Worm (Caenorhabditis elegans): ENCODE data around the gene F40F8.12.

The F40F8.12 gene

ce11 chrII:11161675-11162074 is 32.1 kb downstream of the F40F8.12 start:
- TF ChIP-seq ceh-9 (tag; optimal IDR thresholded peaks at IDR 0.05): no peak
- TF ChIP-seq mml-1 (tag; optimal IDR thresholded peaks at IDR 0.05): no peak
- no peak for TF ChIP-seq snpc-4 (tag; optimal IDR thresholded peaks at IDR 0.05)
- peak; percentile 26 for TF ChIP-seq nhr-25 (tag; optimal IDR thresholded peaks at IDR 0.05)
- no peak for TF ChIP-seq nhr-12 (tag; optimal IDR thresholded peaks at IDR 0.05)
- TF ChIP-seq lin-39 (tag; optimal IDR thresholded peaks at IDR 0.05): no peak
- TF ChIP-seq ztf-11 (tag; optimal IDR thresholded peaks at IDR 0.05): no peak

DNA sequence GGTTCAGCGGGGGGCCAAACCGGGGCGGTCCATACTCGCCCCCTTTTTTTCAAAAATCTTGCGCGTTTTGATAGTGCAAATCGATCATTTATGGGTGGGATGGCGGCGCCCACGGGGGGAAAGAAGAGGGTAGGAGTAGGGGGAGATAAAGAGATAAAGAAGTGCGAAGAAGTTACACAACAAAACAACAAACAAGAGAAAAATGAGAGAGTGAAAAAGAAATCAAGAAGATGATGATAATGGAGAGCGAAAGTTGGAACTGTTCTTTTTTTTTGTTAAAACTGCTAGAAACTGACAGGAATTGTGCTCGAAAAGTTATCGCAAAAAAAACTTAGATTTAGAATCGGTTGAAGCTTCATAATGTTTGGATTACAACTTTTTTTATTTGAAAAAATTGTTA is 32.8 kb downstream of the F40F8.12 start, which contains the start of gene ptr-13:
Gene ptr-13, minus strand, starts transcription at position 92 of the 400 bp plus-strand sequence.
- TF ChIP-seq elt-3 (tag; optimal IDR thresholded peaks at IDR 0.05): peak in 1 of 3 experiments; percentile 24
- no peak for TF ChIP-seq lin-39 (tag; optimal IDR thresholded peaks at IDR 0.05)
- no peak for TF ChIP-seq mml-1 (tag; optimal IDR thresholded peaks at IDR 0.05)

DNA sequence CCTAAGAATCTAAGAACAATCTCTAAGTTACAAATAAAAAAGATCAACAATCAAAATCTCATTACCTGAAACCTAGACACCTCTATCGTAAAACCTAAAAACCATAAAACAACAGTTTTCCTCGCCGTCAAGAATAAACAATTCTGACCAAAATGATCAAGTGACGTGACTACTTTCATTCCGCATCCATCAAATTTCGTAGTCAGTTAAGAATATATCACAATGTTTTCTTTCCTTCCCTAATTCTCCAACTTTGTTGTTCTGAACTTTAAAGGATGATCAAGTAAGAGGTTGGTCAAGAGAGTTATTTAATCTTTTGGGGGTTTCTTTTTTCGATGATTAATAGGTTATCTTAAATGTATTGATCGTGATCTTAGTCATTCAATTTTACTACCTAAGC is 33.7 kb downstream of the F40F8.12 start:
- no peak for TF ChIP-seq nhr-237 (tag; optimal IDR thresholded peaks at IDR 0.05)
- TF ChIP-seq nhr-28 (tag; optimal IDR thresholded peaks at IDR 0.05): no peak
- TF ChIP-seq lin-39 (tag; optimal IDR thresholded peaks at IDR 0.05): no peak
- TF ChIP-seq skn-1 (tag; optimal IDR thresholded peaks at IDR 0.05): no peak

DNA sequence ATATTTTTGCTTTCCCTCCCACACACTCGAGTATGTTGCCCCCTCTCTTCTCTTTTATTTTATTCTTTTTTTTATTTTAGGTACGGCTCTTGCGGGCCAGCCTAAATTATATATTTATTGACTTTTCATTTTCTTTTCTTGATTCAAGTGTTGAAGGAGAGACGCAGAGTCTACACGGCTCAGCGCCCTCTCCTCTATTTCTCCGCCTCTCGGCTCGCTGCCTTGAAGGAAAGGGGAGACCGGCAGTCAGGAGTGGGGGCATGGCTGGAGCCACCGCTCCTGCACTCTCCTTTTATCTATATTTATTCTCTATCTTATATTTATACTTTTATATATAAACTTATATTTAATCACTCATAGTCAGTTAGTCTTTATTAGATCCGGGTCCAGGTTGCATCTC is 36.8 kb downstream of the F40F8.12 start:
- peak; percentile 40 for TF ChIP-seq nfya-1 (tag; optimal IDR thresholded peaks at IDR 0.05; ENCODE audit: insufficient read depth)
- TF ChIP-seq nhr-76 (tag; optimal IDR thresholded peaks at IDR 0.05): no peak
- peak; percentile 69 for TF ChIP-seq snpc-4 (tag; optimal IDR thresholded peaks at IDR 0.05)
- TF ChIP-seq sea-2 (GFP tag; optimal IDR thresholded peaks at IDR 0.05): no peak
- peak; percentile 43 for TF ChIP-seq pha-4 (tag; optimal IDR thresholded peaks at IDR 0.05)
- TF ChIP-seq nhr-12 (tag; optimal IDR thresholded peaks at IDR 0.05): no peak

DNA sequence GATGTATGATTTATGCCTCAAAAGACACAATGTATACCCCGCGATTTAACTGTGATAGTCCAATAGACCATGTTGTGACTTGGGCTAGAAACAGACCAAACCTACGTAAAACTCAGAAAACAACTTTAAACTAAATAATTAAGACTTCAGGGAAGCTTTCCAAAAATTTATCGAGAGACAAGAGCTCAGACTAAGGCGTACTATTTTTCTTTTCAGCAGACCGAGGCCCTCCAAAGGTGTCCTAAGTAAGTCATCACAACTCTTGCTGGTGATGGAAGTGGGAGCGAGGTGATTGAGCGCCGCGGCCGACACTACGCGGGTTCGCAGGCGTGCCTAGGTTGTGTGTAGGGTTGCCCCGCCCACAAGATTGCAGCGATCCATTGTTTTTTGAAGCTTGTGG is 37.4 kb downstream of the F40F8.12 start:
- TF ChIP-seq jun-1 (tag; optimal IDR thresholded peaks at IDR 0.05): no peak
- peak; percentile 50 for TF ChIP-seq elt-2 (tag; optimal IDR thresholded peaks at IDR 0.05)
- peak; percentile 48 for TF ChIP-seq ceh-28 (tag; optimal IDR thresholded peaks at IDR 0.05)
- TF ChIP-seq nhr-23 (tag; optimal IDR thresholded peaks at IDR 0.05): peak; percentile 70
- TF ChIP-seq aly-2 (tag; optimal IDR thresholded peaks at IDR 0.05): peak; percentile 78
- TF ChIP-seq nhr-12 (tag; optimal IDR thresholded peaks at IDR 0.05): no peak
- peak; percentile 91 for TF ChIP-seq nhr-43 (tag; optimal IDR thresholded peaks at IDR 0.05; ENCODE audit: poor library complexity, severe bottlenecking)
- peak; percentile 65 for TF ChIP-seq nhr-25 (tag; optimal IDR thresholded peaks at IDR 0.05)
- peak; percentile 44 for TF ChIP-seq skn-1 (tag; optimal IDR thresholded peaks at IDR 0.05)
- no peak for TF ChIP-seq nhr-11 (tag; optimal IDR thresholded peaks at IDR 0.05)
- peak; percentile 73 for TF ChIP-seq nfya-1 (tag; optimal IDR thresholded peaks at IDR 0.05; ENCODE audit: insufficient read depth)
- TF ChIP-seq nhr-237 (tag; optimal IDR thresholded peaks at IDR 0.05): no peak
- peak; percentile 34 for TF ChIP-seq pha-4 (tag; optimal IDR thresholded peaks at IDR 0.05)
- TF ChIP-seq snpc-4 (tag; optimal IDR thresholded peaks at IDR 0.05): peak; percentile 99
- TF ChIP-seq ceh-82 (tag; optimal IDR thresholded peaks at IDR 0.05): peak; percentile 21
- peak; percentile 43 for TF ChIP-seq nhr-77 (tag; optimal IDR thresholded peaks at IDR 0.05)
- no peak for TF ChIP-seq ceh-16 (tag; optimal IDR thresholded peaks at IDR 0.05)
- no peak for TF ChIP-seq zag-1 (tag; optimal IDR thresholded peaks at IDR 0.05)
- TF ChIP-seq lsy-12 (tag; optimal IDR thresholded peaks at IDR 0.05): peak; percentile 65
- peak; percentile 96 for TF ChIP-seq ama-1 (optimal IDR thresholded peaks at IDR 0.05)
- no peak for TF ChIP-seq sea-2 (GFP tag; optimal IDR thresholded peaks at IDR 0.05)
- TF ChIP-seq tbx-2 (tag; optimal IDR thresholded peaks at IDR 0.05): peak; percentile 36
- TF ChIP-seq lin-39 (tag; optimal IDR thresholded peaks at IDR 0.05): peak; percentile 28
- TF ChIP-seq lin-15B (tag; optimal IDR thresholded peaks at IDR 0.05): peak; percentile 40
- TF ChIP-seq ceh-9 (tag; optimal IDR thresholded peaks at IDR 0.05): no peak
- peak; percentile 54 for TF ChIP-seq R02D3.7 (tag; optimal IDR thresholded peaks at IDR 0.05)
- TF ChIP-seq hmg-11 (tag; optimal IDR thresholded peaks at IDR 0.05): peak; percentile 51

DNA sequence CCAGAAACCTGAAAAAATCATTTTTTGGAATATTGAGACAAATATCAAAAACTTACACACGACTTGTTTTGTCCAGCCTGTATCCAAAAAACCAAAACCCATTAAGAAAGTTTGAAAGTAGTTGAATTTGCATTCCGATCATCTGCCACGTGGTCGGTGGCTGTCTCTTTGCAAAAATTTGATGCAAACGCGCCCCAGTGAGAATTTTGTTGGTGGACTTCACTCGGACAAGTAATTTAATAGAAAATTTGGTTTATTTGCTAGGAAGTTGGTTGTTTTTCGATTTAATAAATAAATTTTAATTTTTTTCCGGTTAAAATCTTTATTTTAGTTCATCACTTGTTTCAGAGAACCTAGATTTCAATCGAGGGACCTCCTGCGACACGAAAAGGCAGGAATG is 45.7 kb downstream of the F40F8.12 start:
- TF ChIP-seq zag-1 (tag; optimal IDR thresholded peaks at IDR 0.05) (no peak), fkh-10 (GFP tag; optimal IDR thresholded peaks at IDR 0.05) (no peak), nhr-43 (tag; optimal IDR thresholded peaks at IDR 0.05; ENCODE audit: poor library complexity, severe bottlenecking) (no peak), pqm-1 (tag; optimal IDR thresholded peaks at IDR 0.05) (no peak), nhr-76 (tag; optimal IDR thresholded peaks at IDR 0.05) (no peak), sea-2 (GFP tag; optimal IDR thresholded peaks at IDR 0.05) (no peak), elt-1 (tag; optimal IDR thresholded peaks at IDR 0.05) (no peak), nhr-23 (tag; optimal IDR thresholded peaks at IDR 0.05) (no peak), ceh-82 (tag; optimal IDR thresholded peaks at IDR 0.05) (no peak), elt-2 (tag; optimal IDR thresholded peaks at IDR 0.05) (no peak), nhr-25 (tag; optimal IDR thresholded peaks at IDR 0.05) (no peak), elt-3 (tag; optimal IDR thresholded peaks at IDR 0.05) (no peak), R02D3.7 (tag; optimal IDR thresholded peaks at IDR 0.05) (no peak), ztf-4 (tag; optimal IDR thresholded peaks at IDR 0.05) (no peak), lin-39 (tag; optimal IDR thresholded peaks at IDR 0.05) (no peak)

Measured in whole organism, L3 larva.